Fruit fly (Drosophila melanogaster): ENCODE data around the gene ppk20.

DNA sequence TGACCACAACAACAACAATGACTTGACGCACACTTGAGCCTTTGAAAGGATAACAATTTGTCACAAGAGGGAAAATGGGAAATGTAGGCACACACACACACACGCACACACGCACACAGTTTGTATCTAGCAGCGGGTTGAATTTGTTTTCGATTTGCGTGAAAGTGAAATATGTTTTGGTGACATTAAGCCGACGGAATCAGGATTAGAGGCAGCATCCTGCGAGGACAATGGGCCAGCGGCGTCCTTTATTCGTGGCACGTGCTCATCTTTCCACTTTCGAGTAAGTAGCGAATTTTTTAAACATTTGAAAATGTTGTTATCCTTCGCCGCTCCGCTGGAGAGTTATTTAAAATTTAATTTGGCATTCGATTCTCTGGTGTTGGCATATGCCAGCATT is 38.6 kb upstream of the ppk20 start:
- TF ChIP-seq usp (GFP tag; optimal IDR thresholded peaks at IDR 0.05), result no peak
- no peak for TF ChIP-seq OdsH (GFP tag; optimal IDR thresholded peaks at IDR 0.05)
- TF ChIP-seq woc (GFP tag; optimal IDR thresholded peaks at IDR 0.05), result no peak
- TF ChIP-seq Myc (optimal IDR thresholded peaks at IDR 0.05), result no peak
- no peak for TF ChIP-seq h (GFP tag; optimal IDR thresholded peaks at IDR 0.05)
- TF ChIP-seq dl (GFP tag; optimal IDR thresholded peaks at IDR 0.05; ENCODE audit: insufficient read depth in 1 of 2, partially characterized antibody in 2 of 2), result no peak
- no peak for TF ChIP-seq brk (GFP tag; optimal IDR thresholded peaks at IDR 0.05)
- TF ChIP-seq psq (GFP tag; optimal IDR thresholded peaks at IDR 0.05), result no peak
- TF ChIP-seq sage (GFP tag; optimal IDR thresholded peaks at IDR 0.05), result no peak
- no peak for TF ChIP-seq pan (optimal IDR thresholded peaks at IDR 0.05)
- no peak for TF ChIP-seq jim (GFP tag; optimal IDR thresholded peaks at IDR 0.05)
- TF ChIP-seq GATAd (GFP tag; optimal IDR thresholded peaks at IDR 0.05), result no peak
